Fruit fly (Drosophila melanogaster): ENCODE measurements around the gene CG13032.
A peak's percentile ranks its signal among the peaks of the same experiment; 100 is the strongest.

DNA sequence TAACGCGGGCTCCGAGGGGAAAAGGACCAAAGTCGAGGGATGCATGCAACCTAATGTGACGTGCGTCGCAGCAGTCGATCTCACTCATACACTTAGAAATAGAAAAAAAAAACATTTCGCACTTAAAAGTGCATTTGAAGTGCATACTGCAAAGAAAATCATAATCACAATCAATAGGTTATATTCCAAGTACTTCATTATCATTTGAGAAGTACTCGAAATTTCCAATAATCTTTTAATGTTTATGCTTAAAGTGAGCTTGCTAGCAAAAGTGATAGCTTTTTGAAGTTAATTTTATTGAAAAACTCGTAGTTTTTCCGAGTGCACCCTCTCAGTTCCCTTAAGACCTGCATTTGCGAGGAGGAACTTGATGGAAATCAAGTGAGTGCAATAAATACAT is 39.2 kb upstream of the CG13032 start:
- no peak for TF ChIP-seq CG7045 (GFP tag; optimal IDR thresholded peaks at IDR 0.05)
- TF ChIP-seq CG5204 (GFP tag; optimal IDR thresholded peaks at IDR 0.05), result peak; percentile 12
- no peak for TF ChIP-seq Hr96 (GFP tag; optimal IDR thresholded peaks at IDR 0.05)
- no peak for TF ChIP-seq kay (GFP tag; ENCODE audit: borderline replicate concordance)
- no peak for TF ChIP-seq CG33017 (tag; optimal IDR thresholded peaks at IDR 0.05)
- no peak for TF ChIP-seq cnc (optimal IDR thresholded peaks at IDR 0.05)
- TF ChIP-seq bab1 (GFP tag; optimal IDR thresholded peaks at IDR 0.05), result no peak
- no peak for TF ChIP-seq toe (GFP tag; optimal IDR thresholded peaks at IDR 0.05)
- TF ChIP-seq CG12768 (GFP tag; optimal IDR thresholded peaks at IDR 0.05), result no peak
- no peak for TF ChIP-seq pad (GFP tag; optimal IDR thresholded peaks at IDR 0.05)
- no peak for TF ChIP-seq cic (GFP tag; optimal IDR thresholded peaks at IDR 0.05)
- TF ChIP-seq CG11617 (GFP tag; optimal IDR thresholded peaks at IDR 0.05), result no peak
- no peak for TF ChIP-seq Clk (GFP tag; optimal IDR thresholded peaks at IDR 0.05)
- no peak for TF ChIP-seq CG1620 (GFP tag; optimal IDR thresholded peaks at IDR 0.05)
